Fruit fly (Drosophila melanogaster): ENCODE results near the gene Sems.

dm6 chr3L:20933706-20934105 is 22.8 kb downstream of the Sems start:
- TF ChIP-seq dsf (GFP tag; optimal IDR thresholded peaks at IDR 0.05; ENCODE audit: borderline replicate concordance) (no peak), Rel (GFP tag; optimal IDR thresholded peaks at IDR 0.05) (no peak), Rel (tag; optimal IDR thresholded peaks at IDR 0.05) (no peak), OdsH (GFP tag; optimal IDR thresholded peaks at IDR 0.05) (no peak), N (GFP tag; optimal IDR thresholded peaks at IDR 0.05) (no peak), Dif (GFP tag; optimal IDR thresholded peaks at IDR 0.05; ENCODE audit: partially characterized antibody) (no peak)
